4 fruit fly cellular contexts compared by ENCODE assay signal in genomic region chr2L:12448082-12448621, dm6.
A peak's percentile ranks its signal among the peaks of the same experiment; 100 is the strongest.
TF ChIP-seq lines count a peak whose summit lies in the region.

CG5421 (minus strand) TSS chr2L:12448132.
Oatp33Eb (plus strand) TSS chr2L:12448484.

- no peak for TF ChIP-seq CTCF in whole organism, embryonic (GFP tag; optimal IDR thresholded peaks at IDR 0.05; lab: Kevin White, UChicago)

TF ChIP-seq in whole organism, adult, 20 proteins besides CTCF, POLR2A, EP300 and RAD21:
- no peak for TF ChIP-seq CG14711 (tag; optimal IDR thresholded peaks at IDR 0.05; lab: Kevin White, UChicago)
- TF ChIP-seq cic (GFP tag; optimal IDR thresholded peaks at IDR 0.05; lab: Kevin White, UChicago): peak; percentile 72
- peak; percentile 22 for TF ChIP-seq CG12768 (GFP tag; optimal IDR thresholded peaks at IDR 0.05; lab: Kevin White, UChicago)
- TF ChIP-seq Mnt (GFP tag; optimal IDR thresholded peaks at IDR 0.05; lab: Kevin White, UChicago): peak; percentile 37
- TF ChIP-seq CG1620 (GFP tag; optimal IDR thresholded peaks at IDR 0.05; lab: Kevin White, UChicago): no peak
- TF ChIP-seq Hr96 (GFP tag; optimal IDR thresholded peaks at IDR 0.05; lab: Kevin White, UChicago): no peak
- no peak for TF ChIP-seq Crg-1 (GFP tag; optimal IDR thresholded peaks at IDR 0.05; lab: Kevin White, UChicago)
- TF ChIP-seq tj (GFP tag; optimal IDR thresholded peaks at IDR 0.05; lab: Kevin White, UChicago): no peak
- TF ChIP-seq CG11617 (GFP tag; optimal IDR thresholded peaks at IDR 0.05; lab: Kevin White, UChicago): peak; percentile 44
- peak; percentile 5 for TF ChIP-seq kay (GFP tag; lab: Kevin White, UChicago; ENCODE audit: borderline replicate concordance)
- TF ChIP-seq CG33017 (tag; optimal IDR thresholded peaks at IDR 0.05; lab: Kevin White, UChicago): peak; percentile 73
- TF ChIP-seq CG7045 (GFP tag; optimal IDR thresholded peaks at IDR 0.05; lab: Kevin White, UChicago): no peak

TF ChIP-seq in whole organism, embryonic, 481 proteins besides CTCF, POLR2A, EP300 and RAD21 (continues in another document):
- TF ChIP-seq Jarid2 (GFP tag; optimal IDR thresholded peaks at IDR 0.05; lab: Kevin White, UChicago) (peak; percentile 70), Doc2 (GFP tag; IDR thresholded peaks at IDR 0.05; lab: Robert Waterston, UW) (no peak), Trl (optimal IDR thresholded peaks at IDR 0.05; lab: Kevin White, UChicago) (peak in 1 of 2 experiments; percentile 2), Trl (GFP tag; optimal IDR thresholded peaks at IDR 0.05; lab: Kevin White, UChicago) (no peak), grau (tag; optimal IDR thresholded peaks at IDR 0.05; lab: Kevin White, UChicago) (no peak), mirr (GFP tag; optimal IDR thresholded peaks at IDR 0.05; lab: Kevin White, UChicago) (peak; percentile 50), CG12391 (tag; optimal IDR thresholded peaks at IDR 0.05; lab: Kevin White, UChicago) (no peak), exex (tag; optimal IDR thresholded peaks at IDR 0.05; lab: Kevin White, UChicago) (peak; percentile 34), GATAe (GFP tag; conservative IDR thresholded peaks at IDR 0.05; lab: Robert Waterston, UW) (peak; percentile 55; the same call in 1 of the 2 replicates), Dip3 (GFP tag; optimal IDR thresholded peaks at IDR 0.05; lab: Kevin White, UChicago) (no peak), CG8290 (GFP tag; optimal IDR thresholded peaks at IDR 0.05; lab: Kevin White, UChicago) (no peak), CG8290 (tag; optimal IDR thresholded peaks at IDR 0.05; lab: Kevin White, UChicago) (no peak), CG3163 (GFP tag; optimal IDR thresholded peaks at IDR 0.05; lab: Kevin White, UChicago) (peak; percentile 8), CG11504 (tag; optimal IDR thresholded peaks at IDR 0.05; lab: Kevin White, UChicago) (peak; percentile 99), Deaf1 (tag; optimal IDR thresholded peaks at IDR 0.05; lab: Kevin White, UChicago) (peak; percentile 54), CG10959 (GFP tag; IDR thresholded peaks at IDR 0.05; lab: Robert Waterston, UW) (no peak), lbe (GFP tag; optimal IDR thresholded peaks at IDR 0.05; lab: Kevin White, UChicago) (peak; percentile 35), kah (GFP tag; optimal IDR thresholded peaks at IDR 0.05; lab: Kevin White, UChicago) (no peak), sqz (GFP tag; optimal IDR thresholded peaks at IDR 0.05; lab: Kevin White, UChicago) (peak; percentile 10), corto (GFP tag; optimal IDR thresholded peaks at IDR 0.05; lab: Kevin White, UChicago) (peak; percentile 1), fru (optimal IDR thresholded peaks at IDR 0.05; lab: Kevin White, UChicago) (no peak), oc (tag; optimal IDR thresholded peaks at IDR 0.05; lab: Kevin White, UChicago) (no peak), CG15514 (GFP tag; optimal IDR thresholded peaks at IDR 0.05; lab: Kevin White, UChicago) (peak; percentile 12), Adf1 (GFP tag; IDR thresholded peaks at IDR 0.05; lab: Robert Waterston, UW) (no peak), Atf-2 (GFP tag; optimal IDR thresholded peaks at IDR 0.05; lab: Kevin White, UChicago) (no peak), CG17912 (GFP tag; optimal IDR thresholded peaks at IDR 0.05; lab: Kevin White, UChicago) (no peak), ab (GFP tag; optimal IDR thresholded peaks at IDR 0.05; lab: Kevin White, UChicago) (no peak), Oaz (GFP tag; IDR thresholded peaks at IDR 0.05; lab: Robert Waterston, UW) (no peak)

TF ChIP-seq in whole organism, prepupa, 60 proteins besides CTCF, POLR2A, EP300 and RAD21:
- TF ChIP-seq CG7368 (GFP tag; optimal IDR thresholded peaks at IDR 0.05; lab: Kevin White, UChicago) (no peak), CG6792 (GFP tag; optimal IDR thresholded peaks at IDR 0.05; lab: Kevin White, UChicago) (no peak), Sox15 (GFP tag; optimal IDR thresholded peaks at IDR 0.05; lab: Kevin White, UChicago) (no peak), Hr38 (GFP tag; optimal IDR thresholded peaks at IDR 0.05; lab: Kevin White, UChicago) (no peak), Met (GFP tag; optimal IDR thresholded peaks at IDR 0.05; lab: Kevin White, UChicago) (no peak), CG6276 (GFP tag; optimal IDR thresholded peaks at IDR 0.05; lab: Kevin White, UChicago) (no peak), CG11902 (GFP tag; optimal IDR thresholded peaks at IDR 0.05; lab: Kevin White, UChicago) (no peak), net (GFP tag; optimal IDR thresholded peaks at IDR 0.05; lab: Kevin White, UChicago) (no peak), CG3032 (tag; optimal IDR thresholded peaks at IDR 0.05; lab: Kevin White, UChicago) (no peak), fkh (GFP tag; optimal IDR thresholded peaks at IDR 0.05; lab: Kevin White, UChicago) (no peak), eg (GFP tag; IDR thresholded peaks at IDR 0.05; lab: Robert Waterston, UW) (peak; percentile 19; the same call in 1 of the 3 replicates), Eip93F (GFP tag; optimal IDR thresholded peaks at IDR 0.05; lab: Kevin White, UChicago) (peak; percentile 9), CG10669 (GFP tag; optimal IDR thresholded peaks at IDR 0.05; lab: Kevin White, UChicago) (no peak), vri (GFP tag; optimal IDR thresholded peaks at IDR 0.05; lab: Kevin White, UChicago) (peak; percentile 60)

TF ChIP-seq in whole organism, wandering third instar larva, 38 proteins besides CTCF, POLR2A, EP300 and RAD21:
- no peak for TF ChIP-seq rgr (GFP tag; optimal IDR thresholded peaks at IDR 0.05; lab: Kevin White, UChicago)
- peak; percentile 39 for TF ChIP-seq Sp1 (GFP tag; optimal IDR thresholded peaks at IDR 0.05; lab: Kevin White, UChicago)
- peak; percentile 36 for TF ChIP-seq sage (GFP tag; optimal IDR thresholded peaks at IDR 0.05; lab: Kevin White, UChicago)
- no peak for TF ChIP-seq Dfd (GFP tag; optimal IDR thresholded peaks at IDR 0.05; lab: Kevin White, UChicago)
